Worm (Caenorhabditis elegans) whole organism, L4/young adult: ENCODE data around the gene cutl-3.

Experiments used
- W03F9.2 ChIP-seq: fragments of 150-350 bp; optimal IDR thresholded peaks from 2 replicates; lab custom pipeline; 2014; ENCODE audit warnings: missing biosample characterization, missing genetic modification characterization
- dao-5 ChIP-seq: sonication (generic microtip); optimal IDR thresholded peaks from 2 replicates; lab custom pipeline; 2016; ENCODE audit warnings: missing genotype, missing genetic modification characterization, moderate library complexity, missing compliant biosample characterization
- him-1 ChIP-seq: sonication (generic microtip); optimal IDR thresholded peaks from 2 replicates; lab custom pipeline; 2016; ENCODE audit warnings: missing genotype, missing genetic modification reagents, missing genetic modification characterization, missing compliant biosample characterization

DNA sequence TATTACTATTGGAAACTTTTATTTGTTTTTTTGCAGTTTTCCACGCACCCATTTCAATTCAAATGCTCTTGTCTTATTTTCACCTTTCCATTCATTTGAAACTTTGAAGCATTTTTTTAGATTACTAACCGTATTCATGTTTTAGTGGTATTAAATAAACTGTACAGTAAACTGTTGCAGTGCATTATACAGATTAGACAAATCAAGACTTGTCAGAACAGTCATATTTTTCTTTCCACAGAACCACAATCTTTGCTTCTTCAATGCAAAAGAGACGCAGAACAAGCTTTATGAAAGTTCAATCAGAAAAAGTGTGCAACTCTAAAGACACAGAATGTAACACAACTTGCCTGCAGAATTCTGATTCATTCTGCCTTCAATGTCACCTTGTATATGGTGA is 33.2 kb downstream of the cutl-3 start, which contains the start of gene F45B8.5:
- TF ChIP-seq him-1 (tag; lab: Kevin White, UChicago) (no peak), W03F9.2 (tag; lab: Kevin White, UChicago) (no peak), dao-5 (no peak)
